Worm (Caenorhabditis elegans): ENCODE data around the gene srh-240.

- no peak for TF ChIP-seq him-1 (tag; optimal IDR thresholded peaks at IDR 0.05)
- TF ChIP-seq W03F9.2 (tag; optimal IDR thresholded peaks at IDR 0.05): no peak
- TF ChIP-seq dao-5 (tag; optimal IDR thresholded peaks at IDR 0.05): no peak
Measured at ce11 chrV:2872947-2873346, 7.9 kb downstream of the srh-240 start.
